Worm (Caenorhabditis elegans): ENCODE results near the gene C11D2.4.

The C11D2.4 gene

ce11 chrIV:6108665-6109064 lies 48.1 kb downstream of the C11D2.4 start:
- TF ChIP-seq gmeb-1 (tag; optimal IDR thresholded peaks at IDR 0.05) (no peak), nhr-10 (tag; optimal IDR thresholded peaks at IDR 0.05) (no peak), ztf-1 (GFP tag; conservative IDR thresholded peaks at IDR 0.05) (no peak), peb-1 (tag; optimal IDR thresholded peaks at IDR 0.05) (no peak), ceh-16 (tag; optimal IDR thresholded peaks at IDR 0.05) (no peak), unc-62 (GFP tag; optimal IDR thresholded peaks at IDR 0.05) (no peak), ztf-4 (tag; optimal IDR thresholded peaks at IDR 0.05) (no peak), nhr-11 (tag; optimal IDR thresholded peaks at IDR 0.05) (no peak), unc-39 (tag; optimal IDR thresholded peaks at IDR 0.05) (no peak), skn-1 (tag; optimal IDR thresholded peaks at IDR 0.05) (no peak), F13H6.1 (tag; optimal IDR thresholded peaks at IDR 0.05) (no peak), lin-11 (tag; optimal IDR thresholded peaks at IDR 0.05) (no peak), nhr-237 (tag; optimal IDR thresholded peaks at IDR 0.05) (no peak), ceh-82 (tag; optimal IDR thresholded peaks at IDR 0.05) (no peak), snpc-4 (tag; optimal IDR thresholded peaks at IDR 0.05) (no peak), egl-27 (tag; optimal IDR thresholded peaks at IDR 0.05) (no peak), nhr-12 (tag; optimal IDR thresholded peaks at IDR 0.05) (no peak), nhr-23 (tag; optimal IDR thresholded peaks at IDR 0.05) (no peak), nhr-129 (tag; optimal IDR thresholded peaks at IDR 0.05) (no peak), ZK546.5 (tag; optimal IDR thresholded peaks at IDR 0.05) (no peak)
